Worm (Caenorhabditis elegans) whole organism, L4 larva: ENCODE measurements around the gene slc-36.1.

ENCODE experiments used
- D1046.2 ChIP-seq: fragments of 200-800 bp; sonication (Bioruptor generic); IDR thresholded peaks from 2 replicates; pipeline ENCODE4 v1.3.6; 2022; ENCODE audit warnings: missing genetic modification characterization, missing compliant biosample characterization
- R02D3.7 ChIP-seq: fragments of 150-350 bp; sonication (generic microtip); optimal IDR thresholded peaks from 3 replicates; lab custom pipeline; 2014; ENCODE audit warnings: missing biosample characterization, missing genetic modification characterization
- ZK546.5 ChIP-seq, 2 experiments: sonication (generic microtip); optimal IDR thresholded peaks; 2 replicates each; lab custom pipeline; 2017; ENCODE audit warnings: missing biosample characterization in 2 of 2, missing genetic modification characterization in 2 of 2
- aly-2 ChIP-seq: sonication (generic microtip); optimal IDR thresholded peaks from 2 replicates; lab custom pipeline; 2018; ENCODE audit warnings: missing biosample characterization, missing genetic modification characterization
- daf-12 ChIP-seq: fragments of 150-350 bp; optimal IDR thresholded peaks from 2 replicates; lab custom pipeline; 2014; ENCODE audit warnings: missing biosample characterization, missing genetic modification reagents, missing genetic modification characterization
- hlh-30 ChIP-seq: sonication (generic microtip); optimal IDR thresholded peaks from 2 replicates; lab custom pipeline; 2017; ENCODE audit warnings: antibody characterized with exemption, mild to moderate bottlenecking, missing genetic modification characterization, missing compliant biosample characterization; ENCODE audit not compliant: insufficient read depth
- lin-15B ChIP-seq: fragments of 150-350 bp; sonication (generic microtip); optimal IDR thresholded peaks from 3 replicates; lab custom pipeline; 2014; ENCODE audit warnings: missing biosample characterization, missing genetic modification characterization
- mep-1 ChIP-seq: fragments of 150-350 bp; sonication (generic microtip); optimal IDR thresholded peaks from 3 replicates; lab custom pipeline; 2014; ENCODE audit warnings: missing biosample characterization, missing genetic modification characterization
- zfp-3 ChIP-seq: fragments of 200-800 bp; sonication (Bioruptor generic); conservative IDR thresholded peaks from 2 replicates; pipeline ENCODE4 v1.3.6; 2022; ENCODE audit warnings: missing genetic modification reagents, missing genetic modification characterization, missing compliant biosample characterization

DNA sequence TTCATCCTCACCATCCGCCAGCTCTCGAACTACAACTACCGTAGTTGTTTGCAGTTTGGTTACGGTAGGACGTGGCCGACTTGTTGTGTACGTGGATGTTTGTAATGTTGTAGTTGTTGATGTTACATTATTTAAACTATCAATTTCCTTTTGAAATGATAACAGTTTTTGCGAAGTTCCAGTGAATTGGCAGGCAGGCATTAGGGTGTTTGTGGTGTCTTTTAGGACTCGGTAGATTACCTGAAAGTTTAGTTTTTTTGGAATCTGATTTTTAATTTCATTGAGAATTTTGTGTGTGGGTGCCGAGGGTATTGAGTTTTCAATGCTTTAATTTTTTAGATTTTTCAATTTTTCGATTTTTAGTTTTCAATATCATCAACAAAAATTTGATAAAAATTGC lies 15.3 kb downstream of the slc-36.1 start, which contains the start of gene F53A2.11:
- TF ChIP-seq mep-1 (tag; lab: Kevin White, UChicago) (no peak), ZK546.5 (tag; optimal IDR thresholded peaks at IDR 0.05; lab: Kevin White, UChicago) (no peak), zfp-3 (no peak), hlh-30 (tag; lab: Kevin White, UChicago) (no peak), aly-2 (no peak), D1046.2 (no peak), lin-15B (tag; lab: Kevin White, UChicago) (no peak), R02D3.7 (tag; lab: Kevin White, UChicago) (no peak), daf-12 (tag; lab: Kevin White, UChicago) (no peak)
